Fruit fly (Drosophila melanogaster) whole organism, embryonic: Measurements from ENCODE around the gene dgrn.
A peak's percentile ranks its signal among the peaks of the same experiment; 100 is the strongest.

Experiments
- Ada2b ChIP-seq: fragments of 200-800 bp; sonication (Bioruptor generic); IDR thresholded peaks from 2 replicates; pipeline ENCODE4 v1.3.6; 2022; ENCODE audit warnings: missing biosample characterization, missing genetic modification characterization
- Antp ChIP-seq: fragments of 200-800 bp; sonication (Bioruptor generic); optimal IDR thresholded peaks from 3 replicates; lab custom pipeline; 2016; ENCODE audit warnings: missing biosample characterization, missing genetic modification characterization
- Bgb ChIP-seq: fragments of 200-800 bp; sonication (Bioruptor generic); IDR thresholded peaks from 2 replicates; pipeline ENCODE4 v1.3.6; 2022; ENCODE audit warnings: missing biosample characterization, missing genetic modification characterization; ENCODE audit not compliant: partially characterized antibody
- CG11247 ChIP-seq: fragments of 200-800 bp; sonication (Bioruptor generic); IDR thresholded peaks from 2 replicates; pipeline ENCODE4 v1.3.6; 2022; ENCODE audit warnings: missing biosample characterization, missing genetic modification characterization
- CG12104 ChIP-seq: fragments of 200-800 bp; sonication (Bioruptor generic); optimal IDR thresholded peaks from 3 replicates; lab custom pipeline; 2016; ENCODE audit warnings: missing biosample characterization, missing genetic modification characterization
- CG12299 ChIP-seq: fragments of 200-800 bp; sonication (Bioruptor generic); optimal IDR thresholded peaks from 2 replicates; lab custom pipeline; 2018; ENCODE audit warnings: missing biosample characterization, mild to moderate bottlenecking, missing genetic modification characterization
- CG15073 ChIP-seq: fragments of 200-800 bp; sonication (Bioruptor generic); optimal IDR thresholded peaks from 2 replicates; lab custom pipeline; 2016; ENCODE audit warnings: missing biosample characterization, missing genetic modification characterization
- CG1529 ChIP-seq: fragments of 200-800 bp; sonication (Bioruptor generic); optimal IDR thresholded peaks from 3 replicates; lab custom pipeline; 2018; ENCODE audit warnings: missing biosample characterization, missing genetic modification characterization
- CG17328 ChIP-seq: fragments of 200-800 bp; sonication (Bioruptor generic); IDR thresholded peaks from 2 replicates; pipeline ENCODE4 v1.3.6; 2022; ENCODE audit warnings: missing biosample characterization, missing genetic modification characterization
- CG17829 ChIP-seq: fragments of 200-800 bp; optimal IDR thresholded peaks from 2 replicates; lab custom pipeline; 2019; ENCODE audit warnings: missing biosample characterization, mild to moderate bottlenecking, missing genetic modification characterization, moderate library complexity
- CG18619 ChIP-seq: fragments of 200-800 bp; sonication (Bioruptor generic); optimal IDR thresholded peaks from 3 replicates; lab custom pipeline; 2017; ENCODE audit warnings: missing biosample characterization, mild to moderate bottlenecking, missing genetic modification characterization
- CG2120 ChIP-seq: fragments of 200-800 bp; sonication (Bioruptor generic); optimal IDR thresholded peaks from 3 replicates; lab custom pipeline; 2016; ENCODE audit warnings: missing biosample characterization, missing genetic modification characterization
- CG2199 ChIP-seq: fragments of 200-800 bp; sonication (Bioruptor generic); IDR thresholded peaks from 3 replicates; pipeline ENCODE4 v1.3.6; 2022; ENCODE audit warnings: missing biosample characterization, missing genetic modification characterization
- CG4707 ChIP-seq: fragments of 200-800 bp; sonication (Bioruptor generic); optimal IDR thresholded peaks from 2 replicates; lab custom pipeline; 2018; ENCODE audit warnings: missing biosample characterization, mild to moderate bottlenecking, missing genetic modification characterization, moderate library complexity
- CG6272 ChIP-seq: fragments of 200-800 bp; sonication (Bioruptor generic); IDR thresholded peaks from 2 replicates; pipeline ENCODE4 v1.3.6; 2022; ENCODE audit warnings: missing biosample characterization, missing genetic modification characterization
- D ChIP-seq, 2 experiments: fragments of 200-800 bp in 1 of 2; fragments of >200 bp in 1 of 2; sonication (Bioruptor generic) in 1 of 2; optimal IDR thresholded peaks; 2 replicates in 1 of 2; 3 replicates in 1 of 2; lab custom pipeline; 2017; ENCODE audit warnings: mild to moderate bottlenecking in 1 of 2, missing biosample characterization in 1 of 2, missing genetic modification characterization in 1 of 2, missing genetic modification reagents in 1 of 2
- Dfd ChIP-seq, 2 experiments: fragments of >200 bp; optimal IDR thresholded peaks; 2 replicates each; lab custom pipeline; 2017; ENCODE audit warnings: missing biosample characterization in 2 of 2, missing genetic modification characterization in 2 of 2
- HLH3B ChIP-seq: fragments of 200-800 bp; sonication (Bioruptor generic); IDR thresholded peaks from 2 replicates; pipeline ENCODE4 v1.3.6; 2022; ENCODE audit warnings: missing biosample characterization, missing genetic modification characterization
- Hr39 ChIP-seq: fragments of >200 bp; optimal IDR thresholded peaks from 2 replicates; lab custom pipeline; 2017
- Kr ChIP-seq: fragments of 200-800 bp; sonication (Bioruptor generic); optimal IDR thresholded peaks from 2 replicates; lab custom pipeline; 2017; ENCODE audit warnings: missing biosample characterization, mild to moderate bottlenecking, missing genetic modification characterization
- Nf-YA ChIP-seq: fragments of 200-800 bp; sonication (Bioruptor generic); IDR thresholded peaks from 2 replicates; pipeline ENCODE4 v1.3.6; 2022; ENCODE audit warnings: missing biosample characterization, missing genetic modification characterization
- Oli ChIP-seq: fragments of 200-800 bp; sonication (Bioruptor generic); optimal IDR thresholded peaks from 2 replicates; lab custom pipeline; 2018; ENCODE audit warnings: missing biosample characterization, mild to moderate bottlenecking, missing genetic modification characterization, moderate library complexity
- Optix ChIP-seq: fragments of 200-800 bp; sonication (Bioruptor generic); IDR thresholded peaks from 3 replicates; pipeline ENCODE4 v1.3.6; 2022; ENCODE audit warnings: missing biosample characterization, missing genetic modification characterization
- Sry-δ ChIP-seq: fragments of 200-800 bp; sonication (Bioruptor generic); optimal IDR thresholded peaks from 2 replicates; lab custom pipeline; 2016; ENCODE audit warnings: missing biosample characterization, missing genetic modification characterization
- TFAM ChIP-seq: fragments of 200-800 bp; sonication (Bioruptor generic); optimal IDR thresholded peaks from 2 replicates; lab custom pipeline; 2017; ENCODE audit warnings: missing biosample characterization, missing genetic modification characterization, inconsistent platforms
- Tbp ChIP-seq: fragments of >200 bp; optimal IDR thresholded peaks from 2 replicates; lab custom pipeline; 2018; ENCODE audit warnings: missing biosample characterization, missing genetic modification characterization
- ab ChIP-seq: fragments of 200-800 bp; sonication (Bioruptor generic); optimal IDR thresholded peaks from 2 replicates; lab custom pipeline; 2016; ENCODE audit warnings: missing biosample characterization, missing genetic modification characterization
- ac ChIP-seq: fragments of 200-800 bp; sonication (Bioruptor generic); optimal IDR thresholded peaks from 3 replicates; lab custom pipeline; 2017; ENCODE audit warnings: missing biosample characterization, mild to moderate bottlenecking, missing genetic modification characterization
- ase ChIP-seq: fragments of 200-800 bp; sonication (Bioruptor generic); IDR thresholded peaks from 3 replicates; pipeline ENCODE4 v1.3.6; 2022; ENCODE audit warnings: missing biosample characterization, missing genetic modification characterization
- ato ChIP-seq: fragments of 200-800 bp; sonication (Bioruptor generic); IDR thresholded peaks from 2 replicates; pipeline ENCODE4 v1.3.6; 2022; ENCODE audit warnings: missing biosample characterization, missing genetic modification characterization; ENCODE audit not compliant: partially characterized antibody
- cad ChIP-seq: fragments of >200 bp; optimal IDR thresholded peaks from 2 replicates; lab custom pipeline; 2017; ENCODE audit warnings: missing biosample characterization, missing genetic modification characterization
- crp ChIP-seq, 2 experiments: fragments of 200-800 bp; sonication (Bioruptor generic); optimal IDR thresholded peaks; 2 replicates in 1 of 2; 3 replicates in 1 of 2; lab custom pipeline; 2017; ENCODE audit warnings: missing biosample characterization in 2 of 2, missing genetic modification characterization in 2 of 2, mild to moderate bottlenecking in 1 of 2, moderate library complexity in 1 of 2
- dimm ChIP-seq: fragments of 200-800 bp; sonication (Bioruptor generic); IDR thresholded peaks from 2 replicates; pipeline ENCODE4 v1.3.6; 2022; ENCODE audit warnings: missing biosample characterization, missing genetic modification characterization
- gem ChIP-seq: fragments of 200-800 bp; sonication (Bioruptor generic); optimal IDR thresholded peaks from 2 replicates; lab custom pipeline; 2019; ENCODE audit warnings: missing biosample characterization, mild to moderate bottlenecking, missing genetic modification characterization, moderate library complexity
- gsb ChIP-seq: fragments of 200-800 bp; sonication (Bioruptor generic); IDR thresholded peaks from 2 replicates; pipeline ENCODE4 v1.3.6; 2022; ENCODE audit warnings: missing biosample characterization, missing genetic modification characterization
- gsb-n ChIP-seq: fragments of 200-800 bp; sonication (Bioruptor generic); optimal IDR thresholded peaks from 3 replicates; lab custom pipeline; 2018; ENCODE audit warnings: missing biosample characterization, mild to moderate bottlenecking, missing genetic modification characterization
- hkb ChIP-seq, 2 experiments: fragments of 200-800 bp in 1 of 2; fragments of >200 bp in 1 of 2; sonication (Bioruptor generic) in 1 of 2; IDR thresholded peaks in 1 of 2; optimal IDR thresholded peaks in 1 of 2; 2 replicates each; pipeline versions ENCODE4 v1.3.6 to Lab custom; 2017 to 2022; ENCODE audit warnings: missing biosample characterization in 1 of 2, missing genetic modification characterization in 1 of 2
- jumu ChIP-seq: fragments of 200-800 bp; sonication (Bioruptor generic); optimal IDR thresholded peaks from 3 replicates; lab custom pipeline; 2016; ENCODE audit warnings: missing biosample characterization, missing genetic modification characterization
- maf-S ChIP-seq: fragments of 200-800 bp; sonication (Bioruptor generic); optimal IDR thresholded peaks from 2 replicates; lab custom pipeline; 2016; ENCODE audit warnings: missing biosample characterization, missing genetic modification characterization
- mam ChIP-seq: fragments of 200-800 bp; sonication (Bioruptor generic); optimal IDR thresholded peaks from 3 replicates; lab custom pipeline; 2016; ENCODE audit warnings: missing biosample characterization, missing genetic modification characterization
- otp ChIP-seq: fragments of 200-800 bp; sonication (Bioruptor generic); IDR thresholded peaks from 3 replicates; pipeline ENCODE4, ENCODE4 v1.3.6; 2022; ENCODE audit warnings: missing biosample characterization, missing genetic modification characterization
- phol ChIP-seq: fragments of 200-800 bp; sonication (Bioruptor generic); optimal IDR thresholded peaks from 3 replicates; lab custom pipeline; 2018; ENCODE audit warnings: missing biosample characterization, mild to moderate bottlenecking, missing genetic modification characterization, moderate library complexity
- pum ChIP-seq: fragments of 200-800 bp; sonication (Bioruptor generic); optimal IDR thresholded peaks from 2 replicates; lab custom pipeline; 2016; ENCODE audit warnings: missing biosample characterization, missing genetic modification characterization
- repo ChIP-seq: fragments of 200-800 bp; sonication (Bioruptor generic); optimal IDR thresholded peaks from 2 replicates; lab custom pipeline; 2016; ENCODE audit warnings: missing biosample characterization, missing genetic modification characterization
- sens-2 ChIP-seq: fragments of 200-800 bp; sonication (Bioruptor generic); IDR thresholded peaks from 2 replicates; pipeline ENCODE4 v1.3.6; 2022; ENCODE audit warnings: missing biosample characterization, missing genetic modification characterization
- sim ChIP-seq: fragments of 200-800 bp; sonication (Bioruptor generic); IDR thresholded peaks from 2 replicates; pipeline ENCODE4 v1.3.6; 2022; ENCODE audit warnings: missing biosample characterization, missing genetic modification characterization
- twi ChIP-seq: fragments of 200-800 bp; optimal IDR thresholded peaks from 2 replicates; lab custom pipeline; 2019; ENCODE audit warnings: missing biosample characterization, mild to moderate bottlenecking, missing genetic modification characterization, moderate library complexity
- unpg ChIP-seq: fragments of 200-800 bp; sonication (Bioruptor generic); optimal IDR thresholded peaks from 3 replicates; lab custom pipeline; 2018; ENCODE audit warnings: missing biosample characterization, mild to moderate bottlenecking, missing genetic modification characterization, moderate library complexity
- vvl ChIP-seq: fragments of 200-800 bp; sonication (Bioruptor generic); IDR thresholded peaks from 2 replicates; pipeline ENCODE4 v1.3.6; 2022; ENCODE audit warnings: missing biosample characterization, missing genetic modification characterization

dgrn gene

dm6 chr3R:5824456-5824855, at the start of gene dgrn, which contains the start of gene Sec20 (continued):
- TF ChIP-seq phol (peak; percentile 87), TFAM (no peak), D (optimal IDR thresholded peaks at IDR 0.05; lab: Kevin White, UChicago) (no peak), D (GFP tag; optimal IDR thresholded peaks at IDR 0.05; lab: Kevin White, UChicago) (peak; percentile 24), Sry-δ (GFP tag; lab: Kevin White, UChicago) (peak; percentile 92), otp (GFP tag; lab: Robert Waterston, UW) (no peak), sim (GFP tag; lab: Robert Waterston, UW) (no peak), Hr39 (no peak), CG17829 (peak; percentile 80), Antp (GFP tag; lab: Kevin White, UChicago) (no peak), crp (GFP tag; optimal IDR thresholded peaks at IDR 0.05; lab: Kevin White, UChicago) (peak in 1 of 2 experiments; percentile 6), repo (GFP tag; lab: Kevin White, UChicago) (no peak), CG2199 (GFP tag; lab: Robert Waterston, UW) (0 out of 3 replicates have a peak, but pooled peaks have one; percentile 28), Oli (tag; lab: Kevin White, UChicago) (peak; percentile 26), CG2120 (GFP tag; lab: Kevin White, UChicago) (peak; percentile 84), Nf-YA (GFP tag; lab: Robert Waterston, UW) (no peak), Bgb (GFP tag; lab: Robert Waterston, UW) (peak; percentile 95), sens-2 (no peak), CG15073 (no peak), jumu (GFP tag; lab: Kevin White, UChicago) (peak; percentile 23), dimm (no peak), vvl (GFP tag; lab: Robert Waterston, UW) (no peak; the same call in none of the 2 replicates), cad (no peak), hkb (optimal IDR thresholded peaks at IDR 0.05; lab: Kevin White, UChicago) (no peak), hkb (GFP tag; IDR thresholded peaks at IDR 0.05; lab: Robert Waterston, UW) (peak; percentile 46; the same call in 1 of the 2 replicates), Kr (GFP tag; lab: Kevin White, UChicago) (no peak), CG12104 (GFP tag; lab: Kevin White, UChicago) (peak; percentile 38), maf-S (no peak)

DNA sequence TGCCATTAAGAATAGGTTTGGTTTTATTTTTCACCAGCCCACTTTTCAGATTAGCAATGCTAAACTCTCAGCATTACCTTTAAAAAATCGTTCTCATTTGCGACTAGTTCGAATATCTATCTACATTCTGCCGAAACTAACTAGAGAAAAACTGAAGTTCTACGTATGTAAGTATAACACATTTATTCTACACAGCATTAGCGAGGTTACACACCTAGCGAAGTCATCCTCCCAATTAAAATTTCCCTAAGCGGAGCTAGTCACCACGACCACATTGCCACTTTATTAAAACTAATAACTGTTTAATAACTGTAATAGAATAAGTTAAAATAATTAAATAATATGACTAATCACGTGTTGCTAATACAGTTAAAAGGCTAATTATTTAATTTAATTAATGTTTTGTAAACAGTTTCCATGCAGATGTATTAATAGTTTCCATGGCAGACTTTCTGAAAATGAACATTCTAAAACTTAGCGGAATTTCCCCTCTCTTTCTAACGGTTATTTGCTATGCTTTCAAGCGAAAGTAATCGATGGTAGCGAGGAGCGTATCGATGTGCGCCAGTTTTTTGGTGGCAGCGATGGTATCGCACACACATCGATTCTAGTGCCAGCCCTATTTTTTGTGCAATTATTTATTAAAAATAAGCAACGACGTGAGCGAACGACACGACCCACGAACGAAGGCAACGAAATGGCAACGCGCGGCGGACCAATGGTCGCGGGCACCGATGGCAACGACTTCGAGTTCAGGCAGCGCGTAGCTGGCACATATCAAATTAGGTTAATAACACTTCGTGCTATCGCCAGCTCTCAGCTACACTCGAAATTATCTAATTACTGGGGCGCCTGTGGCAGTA, 45.5 kb upstream of the dgrn start, which contains the start of gene jagn:
TSS of gene jagn (plus strand) at position 585 of the 863 bp plus-strand sequence.
- TF ChIP-seq HLH3B (GFP tag; lab: Robert Waterston, UW) (0 out of 2 replicates have a peak, but pooled peaks have one; percentile 29), unpg (GFP tag; lab: Kevin White, UChicago) (peak; percentile 43), ato (GFP tag; lab: Robert Waterston, UW) (peak; percentile 99), ac (GFP tag; lab: Kevin White, UChicago) (no peak), CG4707 (no peak), mam (GFP tag; lab: Kevin White, UChicago) (peak; percentile 79), Optix (GFP tag; lab: Robert Waterston, UW) (peak; percentile 53; the same call in 1 of the 3 replicates), CG17328 (peak; percentile 56), ase (GFP tag; lab: Robert Waterston, UW) (no peak), CG18619 (GFP tag; lab: Kevin White, UChicago) (peak; percentile 53), Antp (GFP tag; lab: Kevin White, UChicago) (peak; percentile 66), ab (GFP tag; lab: Kevin White, UChicago) (peak; percentile 11), pum (peak; percentile 48), Dfd (GFP tag; optimal IDR thresholded peaks at IDR 0.05; lab: Kevin White, UChicago) (no peak), gsb (peak; percentile 57), CG12299 (tag; lab: Kevin White, UChicago) (no peak), Tbp (GFP tag; lab: Kevin White, UChicago) (no peak), Ada2b (GFP tag; lab: Robert Waterston, UW) (peak; percentile 50; the same call in 1 of the 2 replicates), crp (GFP tag; optimal IDR thresholded peaks at IDR 0.05; lab: Kevin White, UChicago) (peak in 1 of 2 experiments; percentile 34), gsb-n (tag; lab: Kevin White, UChicago) (peak; percentile 48), gem (tag; lab: Kevin White, UChicago) (no peak), CG1529 (GFP tag; lab: Kevin White, UChicago) (no peak), twi (peak; percentile 4), CG6272 (GFP tag; lab: Robert Waterston, UW) (peak; percentile 79), CG11247 (GFP tag; lab: Robert Waterston, UW) (peak; percentile 64)
